Fruit fly (Drosophila melanogaster) whole organism, adult: ENCODE data around the gene CG12991.

Experiments used
- CG11617 ChIP-seq: fragments of 200-800 bp; sonication (Bioruptor generic); optimal IDR thresholded peaks from 2 replicates; lab custom pipeline; 2017; ENCODE audit warnings: mild to moderate bottlenecking, missing biosample characterization, missing genetic modification reagents, missing genetic modification characterization
- CG12768 ChIP-seq: fragments of 200-800 bp; sonication (Bioruptor generic); optimal IDR thresholded peaks from 2 replicates; lab custom pipeline; 2017; ENCODE audit warnings: missing biosample characterization, missing genetic modification characterization, mild to moderate bottlenecking, moderate library complexity, missing genetic modification reagents
- CG14711 ChIP-seq: fragments of 200-800 bp; sonication (Bioruptor generic); optimal IDR thresholded peaks from 2 replicates; lab custom pipeline; 2018; ENCODE audit warnings: missing biosample characterization, mild to moderate bottlenecking, missing genetic modification characterization, moderate library complexity
- CG1620 ChIP-seq: fragments of 200-800 bp; sonication (Bioruptor generic); optimal IDR thresholded peaks from 2 replicates; lab custom pipeline; 2016; ENCODE audit warnings: missing biosample characterization, missing genetic modification characterization
- CG33017 ChIP-seq: fragments of 200-800 bp; sonication (Bioruptor generic); optimal IDR thresholded peaks from 2 replicates; lab custom pipeline; 2018; ENCODE audit warnings: missing biosample characterization, mild to moderate bottlenecking, missing genetic modification characterization, moderate library complexity
- CG5204 ChIP-seq: fragments of 200-800 bp; sonication (Bioruptor generic); optimal IDR thresholded peaks from 2 replicates; lab custom pipeline; 2016; ENCODE audit warnings: missing biosample characterization, missing genetic modification characterization
- CG7045 ChIP-seq: fragments of 200-800 bp; sonication (Bioruptor generic); optimal IDR thresholded peaks from 2 replicates; lab custom pipeline; 2017; ENCODE audit warnings: missing biosample characterization, mild to moderate bottlenecking, missing genetic modification characterization
- CG7101 ChIP-seq: fragments of 200-800 bp; sonication (Bioruptor generic); optimal IDR thresholded peaks from 2 replicates; lab custom pipeline; 2018; ENCODE audit warnings: missing biosample characterization, mild to moderate bottlenecking, missing genetic modification characterization, moderate library complexity
- Clk ChIP-seq: fragments of 200-800 bp; sonication (Bioruptor generic); optimal IDR thresholded peaks from 2 replicates; lab custom pipeline; 2017; ENCODE audit warnings: missing biosample characterization, missing genetic modification characterization
- Crg-1 ChIP-seq: fragments of 200-800 bp; sonication (Bioruptor generic); optimal IDR thresholded peaks from 2 replicates; lab custom pipeline; 2016; ENCODE audit warnings: missing biosample characterization, missing genetic modification characterization
- Hr96 ChIP-seq: fragments of 200-800 bp; sonication (Bioruptor generic); optimal IDR thresholded peaks from 2 replicates; lab custom pipeline; 2016; ENCODE audit warnings: missing biosample characterization, missing genetic modification characterization
- Mnt ChIP-seq: fragments of 200-800 bp; sonication (Bioruptor generic); optimal IDR thresholded peaks from 2 replicates; lab custom pipeline; 2016; ENCODE audit warnings: missing biosample characterization, mild to moderate bottlenecking, missing genetic modification characterization
- bab1 ChIP-seq: fragments of 200-800 bp; sonication (Bioruptor generic); optimal IDR thresholded peaks from 3 replicates; lab custom pipeline; 2019; ENCODE audit warnings: missing biosample characterization, mild to moderate bottlenecking, missing genetic modification characterization, moderate library complexity
- cic ChIP-seq: fragments of 200-800 bp; sonication (Bioruptor generic); optimal IDR thresholded peaks from 2 replicates; lab custom pipeline; 2017; ENCODE audit warnings: missing biosample characterization, mild to moderate bottlenecking, missing genetic modification characterization, moderate library complexity
- cnc ChIP-seq, 2 experiments: fragments of >200 bp; optimal IDR thresholded peaks; 2 replicates each; lab custom pipeline; 2017
- kay ChIP-seq: fragments of 200-800 bp; sonication (Bioruptor generic); peaks from one replicate; lab custom pipeline; 2016; ENCODE audit warnings: missing biosample characterization, missing genetic modification characterization, borderline replicate concordance
- ovo ChIP-seq: fragments of 200-800 bp; sonication (Bioruptor generic); optimal IDR thresholded peaks from 2 replicates; lab custom pipeline; 2016; ENCODE audit warnings: missing biosample characterization, missing genetic modification characterization
- pad ChIP-seq: fragments of 200-800 bp; sonication (Bioruptor generic); optimal IDR thresholded peaks from 3 replicates; lab custom pipeline; 2017; ENCODE audit warnings: missing biosample characterization, missing genetic modification characterization, mild to moderate bottlenecking, moderate library complexity, missing genetic modification reagents
- tj ChIP-seq: fragments of 200-800 bp; sonication (Bioruptor generic); optimal IDR thresholded peaks from 3 replicates; lab custom pipeline; 2017; ENCODE audit warnings: missing biosample characterization, mild to moderate bottlenecking, missing genetic modification characterization, moderate library complexity
- toe ChIP-seq: fragments of 200-800 bp; sonication (Bioruptor generic); optimal IDR thresholded peaks from 2 replicates; lab custom pipeline; 2016; ENCODE audit warnings: missing biosample characterization, missing genetic modification characterization

The CG12991 gene

dm6 chrX:17542729-17543128 lies 36.9 kb upstream of the CG12991 start:
- no peak for TF ChIP-seq bab1 (GFP tag; lab: Kevin White, UChicago)
- TF ChIP-seq CG33017 (tag; lab: Kevin White, UChicago), result no peak
- TF ChIP-seq CG1620, result no peak
- TF ChIP-seq cnc (optimal IDR thresholded peaks at IDR 0.05; lab: Kevin White, UChicago), result no peak
- TF ChIP-seq pad (GFP tag; lab: Kevin White, UChicago), result no peak
- TF ChIP-seq CG12768 (GFP tag; lab: Kevin White, UChicago), result no peak
- no peak for TF ChIP-seq tj
- TF ChIP-seq CG7045 (GFP tag; lab: Kevin White, UChicago), result no peak
- TF ChIP-seq CG5204 (GFP tag; lab: Kevin White, UChicago), result no peak
- TF ChIP-seq kay (GFP tag; lab: Kevin White, UChicago), result no peak
- TF ChIP-seq cic (GFP tag; lab: Kevin White, UChicago), result no peak
- no peak for TF ChIP-seq CG11617 (GFP tag; lab: Kevin White, UChicago)
- TF ChIP-seq toe (GFP tag; lab: Kevin White, UChicago), result no peak
- no peak for TF ChIP-seq Crg-1 (GFP tag; lab: Kevin White, UChicago)

- no peak for TF ChIP-seq bab1 (GFP tag; lab: Kevin White, UChicago)
- TF ChIP-seq toe (GFP tag; lab: Kevin White, UChicago), result no peak
- TF ChIP-seq ovo (GFP tag; lab: Kevin White, UChicago), result no peak
- TF ChIP-seq cic (GFP tag; lab: Kevin White, UChicago), result no peak
- TF ChIP-seq kay (GFP tag; lab: Kevin White, UChicago), result no peak
- no peak for TF ChIP-seq CG11617 (GFP tag; lab: Kevin White, UChicago)
- TF ChIP-seq Crg-1 (GFP tag; lab: Kevin White, UChicago), result no peak
- TF ChIP-seq CG33017 (tag; lab: Kevin White, UChicago), result no peak
- TF ChIP-seq CG5204 (GFP tag; lab: Kevin White, UChicago), result no peak
- TF ChIP-seq Hr96 (GFP tag; lab: Kevin White, UChicago), result no peak
- TF ChIP-seq CG1620, result no peak
- TF ChIP-seq Mnt, result no peak
- no peak for TF ChIP-seq CG12768 (GFP tag; lab: Kevin White, UChicago)
- TF ChIP-seq CG14711 (tag; lab: Kevin White, UChicago), result no peak
- no peak for TF ChIP-seq cnc (optimal IDR thresholded peaks at IDR 0.05; lab: Kevin White, UChicago)
- no peak for TF ChIP-seq pad (GFP tag; lab: Kevin White, UChicago)
- no peak for TF ChIP-seq CG7045 (GFP tag; lab: Kevin White, UChicago)
Measured at dm6 chrX:17543324-17543723, 36.3 kb upstream of the CG12991 start.

- no peak for TF ChIP-seq Crg-1 (GFP tag; lab: Kevin White, UChicago)
- no peak for TF ChIP-seq CG14711 (tag; lab: Kevin White, UChicago)
- TF ChIP-seq cic (GFP tag; lab: Kevin White, UChicago), result no peak
- no peak for TF ChIP-seq CG12768 (GFP tag; lab: Kevin White, UChicago)
- no peak for TF ChIP-seq CG1620
- no peak for TF ChIP-seq CG5204 (GFP tag; lab: Kevin White, UChicago)
- no peak for TF ChIP-seq Mnt
- no peak for TF ChIP-seq CG7101 (tag; lab: Kevin White, UChicago)
- no peak for TF ChIP-seq Hr96 (GFP tag; lab: Kevin White, UChicago)
- no peak for TF ChIP-seq CG11617 (GFP tag; lab: Kevin White, UChicago)
- TF ChIP-seq CG33017 (tag; lab: Kevin White, UChicago), result no peak
- TF ChIP-seq CG7045 (GFP tag; lab: Kevin White, UChicago), result no peak
- TF ChIP-seq pad (GFP tag; lab: Kevin White, UChicago), result no peak
Measured at dm6 chrX:17544409-17544808, 35.3 kb upstream of the CG12991 start.

dm6 chrX:17545580-17545979 lies 34.1 kb upstream of the CG12991 start:
- TF ChIP-seq CG7101 (tag; lab: Kevin White, UChicago), result no peak
- no peak for TF ChIP-seq CG11617 (GFP tag; lab: Kevin White, UChicago)
- TF ChIP-seq CG5204 (GFP tag; lab: Kevin White, UChicago), result no peak
- TF ChIP-seq cic (GFP tag; lab: Kevin White, UChicago), result no peak

- no peak for TF ChIP-seq CG12768 (GFP tag; lab: Kevin White, UChicago)
- no peak for TF ChIP-seq cic (GFP tag; lab: Kevin White, UChicago)
- TF ChIP-seq pad (GFP tag; lab: Kevin White, UChicago), result no peak
- no peak for TF ChIP-seq CG7101 (tag; lab: Kevin White, UChicago)
- TF ChIP-seq CG1620, result no peak
- no peak for TF ChIP-seq CG33017 (tag; lab: Kevin White, UChicago)
- TF ChIP-seq CG11617 (GFP tag; lab: Kevin White, UChicago), result no peak
- TF ChIP-seq Clk, result no peak
- no peak for TF ChIP-seq cnc (optimal IDR thresholded peaks at IDR 0.05; lab: Kevin White, UChicago)
- no peak for TF ChIP-seq kay (GFP tag; lab: Kevin White, UChicago)
Measured at dm6 chrX:17550307-17550706, 29.4 kb upstream of the CG12991 start.

- TF ChIP-seq CG7045 (GFP tag; lab: Kevin White, UChicago) (no peak), tj (no peak), cic (GFP tag; lab: Kevin White, UChicago) (no peak), kay (GFP tag; lab: Kevin White, UChicago) (no peak), CG11617 (GFP tag; lab: Kevin White, UChicago) (no peak), Crg-1 (GFP tag; lab: Kevin White, UChicago) (no peak), CG5204 (GFP tag; lab: Kevin White, UChicago) (no peak), Clk (no peak), Mnt (no peak), cnc (optimal IDR thresholded peaks at IDR 0.05; lab: Kevin White, UChicago) (no peak), bab1 (GFP tag; lab: Kevin White, UChicago) (no peak)
Measured at dm6 chrX:17550957-17551356, 28.7 kb upstream of the CG12991 start.
